Worm (Caenorhabditis elegans) whole organism, L1 larva: ENCODE results near the gene hst-1.

Source experiments
- C16A3.4 ChIP-seq: fragments of 150-350 bp; optimal IDR thresholded peaks from 2 replicates; lab custom pipeline; 2014; ENCODE audit warnings: missing biosample characterization, missing genetic modification characterization
- C34B4.2 ChIP-seq: sonication (generic microtip); optimal IDR thresholded peaks from 2 replicates; lab custom pipeline; 2017; ENCODE audit warnings: mild to moderate bottlenecking, missing genetic modification characterization, missing compliant biosample characterization
- F16B12.6 ChIP-seq: fragments of 150-350 bp; optimal IDR thresholded peaks from 2 replicates; lab custom pipeline; 2014; ENCODE audit warnings: missing biosample characterization, missing genetic modification characterization
- alr-1 ChIP-seq: fragments of 200-800 bp; sonication (Bioruptor generic); optimal IDR thresholded peaks from 2 replicates; lab custom pipeline; 2018; ENCODE audit warnings: borderline replicate concordance, mild to moderate bottlenecking, missing genetic modification characterization, missing compliant biosample characterization
- aly-2 ChIP-seq: fragments of 150-350 bp; optimal IDR thresholded peaks from 2 replicates; lab custom pipeline; 2014; ENCODE audit warnings: missing biosample characterization, missing genetic modification characterization
- blmp-1 ChIP-seq: fragments of 150-350 bp; optimal IDR thresholded peaks from 2 replicates; lab custom pipeline; 2014; ENCODE audit warnings: missing biosample characterization, missing genetic modification characterization
- ceh-90 ChIP-seq: sonication (generic microtip); optimal IDR thresholded peaks from 2 replicates; lab custom pipeline; 2016; ENCODE audit warnings: missing genetic modification characterization, missing compliant biosample characterization
- dpl-1 ChIP-seq, 3 experiments: fragments of 150-350 bp in 2 of 3; sonication (generic microtip) in 1 of 3; optimal IDR thresholded peaks; 2 replicates each; lab custom pipeline; 2014 to 2017; ENCODE audit warnings: missing biosample characterization in 3 of 3, missing genetic modification characterization in 3 of 3, missing genetic modification reagents in 3 of 3
- efl-1 ChIP-seq, 4 experiments: fragments of 150-350 bp; optimal IDR thresholded peaks in 3 of 4; peaks in 1 of 4; 1 replicate in 1 of 4; 2 replicates in 3 of 4; lab custom pipeline; 2014; ENCODE audit warnings: missing biosample characterization in 2 of 4, missing genetic modification characterization in 2 of 4, missing genetic modification reagents in 2 of 4
- efl-3 ChIP-seq: fragments of 200-800 bp; sonication (Bioruptor generic); optimal IDR thresholded peaks from 2 replicates; lab custom pipeline; 2018; ENCODE audit warnings: mild to moderate bottlenecking, missing genetic modification characterization, missing compliant biosample characterization
- egl-27 ChIP-seq, 2 experiments: fragments of 150-350 bp in 1 of 2; sonication (generic microtip); optimal IDR thresholded peaks; 3 replicates each; lab custom pipeline; 2017 to 2018; ENCODE audit warnings: missing biosample characterization in 2 of 2, missing genetic modification characterization in 2 of 2, missing genetic modification reagents in 2 of 2
- elt-3 ChIP-seq, 6 experiments: fragments of 150-350 bp in 1 of 6; sonication (generic microtip); optimal IDR thresholded peaks; 2 replicates each; lab custom pipeline; 2017 to 2018; ENCODE audit warnings: missing biosample characterization in 6 of 6, missing genetic modification characterization in 6 of 6, inconsistent platforms in 1 of 6
- ets-5 ChIP-seq: fragments of 200-800 bp; sonication (Bioruptor generic); IDR thresholded peaks from 2 replicates; pipeline ENCODE4 v1.3.6; 2022; ENCODE audit warnings: missing genetic modification characterization, missing compliant biosample characterization
- fos-1 ChIP-seq: fragments of 150-350 bp; optimal IDR thresholded peaks from 2 replicates; lab custom pipeline; 2014; ENCODE audit warnings: missing biosample characterization, missing genetic modification characterization
- hlh-17 ChIP-seq: fragments of 200-800 bp; sonication (Bioruptor generic); optimal IDR thresholded peaks from 2 replicates; lab custom pipeline; 2018; ENCODE audit warnings: missing genetic modification characterization, mild to moderate bottlenecking, missing compliant biosample characterization, moderate library complexity, borderline replicate concordance
- hpl-2 ChIP-seq: fragments of 150-350 bp; optimal IDR thresholded peaks from 2 replicates; lab custom pipeline; 2014; ENCODE audit warnings: missing biosample characterization, missing genetic modification reagents, missing genetic modification characterization
- isw-1 ChIP-seq: fragments of 200-800 bp; sonication (Bioruptor generic); IDR thresholded peaks from 2 replicates; pipeline ENCODE4 v1.3.6; 2022; ENCODE audit warnings: missing genetic modification characterization, missing compliant biosample characterization
- jun-1 ChIP-seq: fragments of 150-350 bp; optimal IDR thresholded peaks from 2 replicates; lab custom pipeline; 2014; ENCODE audit warnings: missing biosample characterization, missing genetic modification reagents, missing genetic modification characterization
- lin-14 ChIP-seq: fragments of 200-800 bp; sonication (Bioruptor generic); optimal IDR thresholded peaks from 2 replicates; lab custom pipeline; 2018; ENCODE audit warnings: mild to moderate bottlenecking, missing genetic modification characterization, moderate library complexity, missing compliant biosample characterization
- lin-35 ChIP-seq, 2 experiments: fragments of 150-350 bp; optimal IDR thresholded peaks; 2 replicates each; lab custom pipeline; 2014; ENCODE audit warnings: missing biosample characterization in 2 of 2, missing genetic modification characterization in 2 of 2, missing genetic modification reagents in 2 of 2
- lsy-2 ChIP-seq, 2 experiments: fragments of 150-350 bp; optimal IDR thresholded peaks; 2 replicates each; lab custom pipeline; 2014; ENCODE audit warnings: missing biosample characterization in 2 of 2, missing genetic modification characterization in 2 of 2
- mab-9 ChIP-seq: fragments of 200-800 bp; sonication (Bioruptor generic); IDR thresholded peaks from 2 replicates; pipeline ENCODE4 v1.3.6; 2022; ENCODE audit warnings: missing genetic modification reagents, missing genetic modification characterization, missing compliant biosample characterization
- mdl-1 ChIP-seq, 2 experiments: fragments of 150-350 bp; optimal IDR thresholded peaks; 2 replicates each; lab custom pipeline; 2014 to 2017; ENCODE audit warnings: missing biosample characterization in 2 of 2, missing genetic modification characterization in 2 of 2, inconsistent platforms in 1 of 2
- mep-1 ChIP-seq: fragments of 150-350 bp; optimal IDR thresholded peaks from 2 replicates; lab custom pipeline; 2014; ENCODE audit warnings: missing biosample characterization, missing genetic modification characterization
- nhr-11 ChIP-seq: fragments of 150-350 bp; optimal IDR thresholded peaks from 2 replicates; lab custom pipeline; 2014; ENCODE audit warnings: missing biosample characterization, missing genetic modification characterization
- nhr-20 ChIP-seq: sonication (generic microtip); optimal IDR thresholded peaks from 2 replicates; lab custom pipeline; 2016; ENCODE audit warnings: mild to moderate bottlenecking, missing genetic modification characterization, missing compliant biosample characterization
- nhr-237 ChIP-seq: fragments of 150-350 bp; optimal IDR thresholded peaks from 2 replicates; lab custom pipeline; 2014; ENCODE audit warnings: missing biosample characterization, missing genetic modification characterization
- nhr-28 ChIP-seq: fragments of 150-350 bp; optimal IDR thresholded peaks from 2 replicates; lab custom pipeline; 2014; ENCODE audit warnings: missing biosample characterization, missing genetic modification characterization
- nhr-47 ChIP-seq: sonication (generic microtip); optimal IDR thresholded peaks from 2 replicates; lab custom pipeline; 2016; ENCODE audit warnings: mild to moderate bottlenecking, missing genetic modification characterization, moderate library complexity, missing compliant biosample characterization
- nhr-71 ChIP-seq: sonication (generic microtip); optimal IDR thresholded peaks from 2 replicates; lab custom pipeline; 2016; ENCODE audit warnings: mild to moderate bottlenecking, missing genetic modification characterization, moderate library complexity, missing compliant biosample characterization
- nhr-76 ChIP-seq: sonication (generic microtip); optimal IDR thresholded peaks from 2 replicates; lab custom pipeline; 2017; ENCODE audit warnings: missing biosample characterization, missing genetic modification characterization
- nhr-84 ChIP-seq: sonication (generic microtip); optimal IDR thresholded peaks from 2 replicates; lab custom pipeline; 2017; ENCODE audit warnings: missing biosample characterization, missing genetic modification characterization
- nhr-85 ChIP-seq: sonication (generic microtip); peaks from one replicate; lab custom pipeline; 2016; ENCODE audit warnings: missing genetic modification characterization, inconsistent platforms, missing compliant biosample characterization
- nhr-90 ChIP-seq: sonication (generic microtip); optimal IDR thresholded peaks from 2 replicates; lab custom pipeline; 2016; ENCODE audit warnings: mild to moderate bottlenecking, missing genetic modification characterization, missing compliant biosample characterization; ENCODE audit not compliant: poor library complexity
- pag-3 ChIP-seq: sonication (generic microtip); optimal IDR thresholded peaks from 2 replicates; lab custom pipeline; 2017; ENCODE audit warnings: missing genetic modification characterization, mild to moderate bottlenecking, missing compliant biosample characterization, antibody characterized with exemption, borderline replicate concordance; ENCODE audit not compliant: insufficient read depth
- pqm-1 ChIP-seq: sonication (generic microtip); optimal IDR thresholded peaks from 3 replicates; lab custom pipeline; 2017; ENCODE audit warnings: missing biosample characterization, missing genetic modification characterization
- rnt-1 ChIP-seq: sonication (generic microtip); optimal IDR thresholded peaks from 2 replicates; lab custom pipeline; 2016; ENCODE audit warnings: mild to moderate bottlenecking, missing genetic modification characterization, moderate library complexity, missing compliant biosample characterization
- skn-1 ChIP-seq: fragments of 150-350 bp; optimal IDR thresholded peaks from 2 replicates; lab custom pipeline; 2014; ENCODE audit warnings: missing biosample characterization, missing genetic modification characterization
- snpc-4 ChIP-seq: fragments of 150-350 bp; optimal IDR thresholded peaks from 2 replicates; lab custom pipeline; 2014; ENCODE audit warnings: missing biosample characterization, missing genetic modification characterization
- snu-23 ChIP-seq: sonication (generic microtip); optimal IDR thresholded peaks from 2 replicates; lab custom pipeline; 2016; ENCODE audit warnings: missing genetic modification characterization, missing compliant biosample characterization
- sptf-1 ChIP-seq: fragments of 150-350 bp; optimal IDR thresholded peaks from 2 replicates; lab custom pipeline; 2014; ENCODE audit warnings: missing biosample characterization, missing genetic modification characterization
- sup-37 ChIP-seq: fragments of 200-800 bp; sonication (Bioruptor generic); optimal IDR thresholded peaks from 2 replicates; lab custom pipeline; 2018; ENCODE audit warnings: mild to moderate bottlenecking, missing genetic modification characterization, missing compliant biosample characterization
- swsn-7 ChIP-seq: sonication (generic microtip); optimal IDR thresholded peaks from 2 replicates; lab custom pipeline; 2016; ENCODE audit warnings: missing genetic modification characterization, missing compliant biosample characterization
- tbx-2 ChIP-seq: sonication (generic microtip); optimal IDR thresholded peaks from 2 replicates; lab custom pipeline; 2016; ENCODE audit warnings: missing genetic modification characterization, missing compliant biosample characterization
- tlp-1 ChIP-seq: fragments of 150-350 bp; optimal IDR thresholded peaks from 2 replicates; lab custom pipeline; 2014; ENCODE audit warnings: missing biosample characterization, missing genetic modification characterization
- unc-62 ChIP-seq: fragments of 150-350 bp; optimal IDR thresholded peaks from 2 replicates; lab custom pipeline; 2014; ENCODE audit warnings: missing biosample characterization, missing genetic modification reagents, missing genetic modification characterization
- unc-86 ChIP-seq: sonication (generic microtip); optimal IDR thresholded peaks from 2 replicates; lab custom pipeline; 2016; ENCODE audit warnings: missing genetic modification characterization, missing compliant biosample characterization
- xbp-1 ChIP-seq: sonication (generic microtip); optimal IDR thresholded peaks from 2 replicates; lab custom pipeline; 2016; ENCODE audit warnings: missing genetic modification characterization, missing compliant biosample characterization
- zag-1 ChIP-seq: fragments of 150-350 bp; optimal IDR thresholded peaks from 2 replicates; lab custom pipeline; 2014; ENCODE audit warnings: missing biosample characterization, missing genetic modification characterization
- zip-4 ChIP-seq: fragments of 200-800 bp; sonication (Bioruptor generic); optimal IDR thresholded peaks from 2 replicates; lab custom pipeline; 2018; ENCODE audit warnings: mild to moderate bottlenecking, missing genetic modification characterization, moderate library complexity, missing compliant biosample characterization
- ztf-11 ChIP-seq, 2 experiments: sonication (generic microtip); optimal IDR thresholded peaks; 2 replicates each; lab custom pipeline; 2016 to 2017; ENCODE audit warnings: missing genetic modification characterization in 2 of 2, missing biosample characterization in 1 of 2, missing compliant biosample characterization in 1 of 2

hst-1 gene

DNA sequence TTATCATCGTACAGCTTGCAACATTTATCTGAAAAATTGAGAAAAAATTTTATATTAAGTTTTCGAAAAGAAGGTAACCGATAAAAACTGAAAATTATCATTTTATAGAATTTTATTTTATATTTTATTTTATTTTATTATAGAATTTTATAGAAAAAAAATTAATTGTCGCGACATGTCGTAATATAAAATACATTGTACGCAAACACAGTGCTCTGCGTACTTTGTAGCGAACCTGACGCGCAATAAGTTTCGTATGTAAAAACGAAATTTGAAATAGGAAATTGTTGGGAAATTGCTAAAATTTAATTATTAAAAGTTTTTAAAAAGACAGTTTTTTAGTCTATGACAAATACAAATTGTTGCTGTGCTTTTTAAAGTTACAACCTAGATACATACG is at the start of gene hst-1, which contains the start of gene ints-6:
Gene hst-1 (minus strand): TSS at position 28 of the 400 bp plus-strand sequence.
Gene ints-6 (plus strand): TSS at position 260 of the 400 bp plus-strand sequence.
- TF ChIP-seq jun-1 (no peak), zip-4 (GFP tag; lab: Kevin White, UChicago) (no peak), lin-35 (GFP tag; optimal IDR thresholded peaks at IDR 0.05; lab: Kevin White, UChicago) (peak in 1 of 2 experiments; percentile 29), pag-3 (no peak), efl-3 (GFP tag; lab: Kevin White, UChicago) (no peak), isw-1 (no peak), snpc-4 (tag; lab: Kevin White, UChicago) (no peak), lsy-2 (tag; optimal IDR thresholded peaks at IDR 0.05; lab: Kevin White, UChicago) (peak; percentile 40 to 56), elt-3 (tag; optimal IDR thresholded peaks at IDR 0.05; lab: Kevin White, UChicago) (no peak), ets-5 (GFP tag; lab: Robert Waterston, UW) (no peak), snu-23 (GFP tag; lab: Kevin White, UChicago) (peak; percentile 46), tlp-1 (tag; lab: Kevin White, UChicago) (no peak), sptf-1 (no peak), alr-1 (tag; lab: Kevin White, UChicago) (no peak), rnt-1 (tag; lab: Kevin White, UChicago) (no peak), hlh-17 (GFP tag; lab: Kevin White, UChicago) (no peak), nhr-11 (tag; lab: Kevin White, UChicago) (no peak), nhr-20 (tag; lab: Kevin White, UChicago) (peak; percentile 21), pqm-1 (tag; lab: Kevin White, UChicago) (no peak), ztf-11 (tag; optimal IDR thresholded peaks at IDR 0.05; lab: Kevin White, UChicago) (no peak), skn-1 (tag; lab: Kevin White, UChicago) (peak; percentile 41), mab-9 (GFP tag; lab: Robert Waterston, UW) (no peak), nhr-84 (no peak), dpl-1 (GFP tag; optimal IDR thresholded peaks at IDR 0.05; lab: Kevin White, UChicago) (peak in 2 of 3 experiments; percentile 27 to 56), mep-1 (tag; lab: Kevin White, UChicago) (peak; percentile 51), xbp-1 (peak; percentile 28), nhr-28 (tag; lab: Kevin White, UChicago) (no peak), egl-27 (tag; optimal IDR thresholded peaks at IDR 0.05; lab: Kevin White, UChicago) (no peak), mdl-1 (tag; optimal IDR thresholded peaks at IDR 0.05; lab: Kevin White, UChicago) (no peak), swsn-7 (tag; lab: Kevin White, UChicago) (peak; percentile 9), tbx-2 (tag; lab: Kevin White, UChicago) (no peak), C16A3.4 (tag; lab: Kevin White, UChicago) (peak; percentile 16), lin-14 (GFP tag; lab: Kevin White, UChicago) (no peak), blmp-1 (tag; lab: Kevin White, UChicago) (peak; percentile 4), nhr-71 (peak; percentile 38), unc-62 (no peak), zag-1 (tag; lab: Kevin White, UChicago) (no peak), F16B12.6 (tag; lab: Kevin White, UChicago) (peak; percentile 76), C34B4.2 (tag; lab: Kevin White, UChicago) (no peak), nhr-85 (no peak), nhr-90 (tag; lab: Kevin White, UChicago) (no peak), fos-1 (tag; lab: Kevin White, UChicago) (no peak), sup-37 (GFP tag; lab: Kevin White, UChicago) (no peak), nhr-47 (tag; lab: Kevin White, UChicago) (peak; percentile 32), unc-86 (tag; lab: Kevin White, UChicago) (no peak), efl-1 (optimal IDR thresholded peaks at IDR 0.05; lab: Kevin White, UChicago) (peak; percentile 14 to 35), efl-1 (GFP tag; optimal IDR thresholded peaks at IDR 0.05 in 1 of 2; lab: Kevin White, UChicago) (peak; percentile 40 to 88), nhr-237 (tag; lab: Kevin White, UChicago) (no peak), ceh-90 (no peak), nhr-76 (tag; lab: Kevin White, UChicago) (no peak), hpl-2 (GFP tag; lab: Kevin White, UChicago) (no peak), aly-2 (no peak)
- TF ChIP-seq, all 84 proteins: peak for 15
